Fruit fly (Drosophila melanogaster): ENCODE data around the gene Cnb.

Cnb gene

DNA sequence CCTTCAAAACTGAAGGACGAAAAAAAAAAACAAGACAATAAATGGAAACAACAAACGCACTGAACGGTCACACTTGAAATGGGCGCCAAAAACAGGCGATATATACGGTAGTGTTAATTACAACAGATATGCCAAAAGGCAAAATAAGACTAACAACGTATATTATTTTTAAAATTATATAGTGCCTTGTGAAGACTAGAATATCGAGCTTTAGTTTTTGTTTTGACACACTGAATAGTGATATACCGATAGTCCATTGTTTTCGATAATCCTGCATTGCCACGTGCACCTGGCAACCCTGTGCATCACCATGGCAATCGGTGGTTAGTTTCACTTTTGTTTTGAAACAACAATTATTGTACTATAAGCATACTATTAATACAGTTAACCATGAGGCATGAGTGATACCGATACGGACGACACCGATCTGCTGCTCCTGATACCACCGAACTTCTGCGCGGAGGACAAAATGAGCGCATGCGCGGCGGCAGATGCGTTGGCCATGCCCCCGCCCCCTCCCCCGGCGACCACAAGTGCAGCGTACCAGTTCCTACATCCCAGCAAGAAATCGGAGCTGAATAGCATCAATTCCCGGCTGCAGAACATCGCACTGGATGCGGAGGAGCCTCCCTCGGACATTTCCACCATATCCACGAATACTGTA is at the start of gene Cnb, which contains the start of gene mu2:
TSS of gene Cnb (plus strand) at position 103 of the 664 bp plus-strand sequence.
TSS of gene mu2 (minus strand) at position 13 of the 664 bp plus-strand sequence.
- no peak for TF ChIP-seq CTCF (optimal IDR thresholded peaks at IDR 0.05)
- no peak for TF ChIP-seq CG8478 (optimal IDR thresholded peaks at IDR 0.05)

dm6 chr3L:1897709-1898108 is 49.7 kb upstream of the Cnb start:
- TF ChIP-seq CG8478 (optimal IDR thresholded peaks at IDR 0.05) (no peak), CTCF (optimal IDR thresholded peaks at IDR 0.05) (no peak)

- no peak for TF ChIP-seq CG8478 (optimal IDR thresholded peaks at IDR 0.05)
- no peak for TF ChIP-seq CTCF (optimal IDR thresholded peaks at IDR 0.05)
Observed at dm6 chr3L:1899616-1900015, 47.7 kb upstream of the Cnb start.

dm6 chr3L:1900633-1901032 is 46.7 kb upstream of the Cnb start:
- no peak for TF ChIP-seq CG8478 (optimal IDR thresholded peaks at IDR 0.05)

dm6 chr3L:1904440-1904839 is 42.9 kb upstream of the Cnb start:
- no peak for TF ChIP-seq CTCF (optimal IDR thresholded peaks at IDR 0.05)
- TF ChIP-seq CG8478 (optimal IDR thresholded peaks at IDR 0.05), result no peak

DNA sequence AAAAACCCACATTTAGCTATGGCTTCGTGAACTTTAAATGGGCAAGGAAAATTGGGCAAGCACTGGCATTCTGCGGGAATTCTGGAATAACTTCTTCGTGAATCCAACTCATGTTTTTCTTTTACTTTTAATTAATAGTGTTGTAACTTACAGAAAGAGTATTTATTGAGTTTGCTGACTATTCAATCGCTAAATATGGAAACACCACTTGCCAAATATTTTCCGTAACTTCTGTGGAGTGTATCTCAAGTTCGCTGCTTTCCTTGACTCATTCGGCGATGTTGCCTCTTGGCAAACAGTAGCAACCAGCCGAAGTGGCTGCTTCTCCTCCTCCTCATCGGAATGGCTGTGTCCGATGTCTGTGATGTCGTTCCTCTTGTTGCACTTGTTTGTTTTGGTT is 42.1 kb upstream of the Cnb start:
- TF ChIP-seq CTCF (optimal IDR thresholded peaks at IDR 0.05) (no peak), CG8478 (optimal IDR thresholded peaks at IDR 0.05) (no peak)

DNA sequence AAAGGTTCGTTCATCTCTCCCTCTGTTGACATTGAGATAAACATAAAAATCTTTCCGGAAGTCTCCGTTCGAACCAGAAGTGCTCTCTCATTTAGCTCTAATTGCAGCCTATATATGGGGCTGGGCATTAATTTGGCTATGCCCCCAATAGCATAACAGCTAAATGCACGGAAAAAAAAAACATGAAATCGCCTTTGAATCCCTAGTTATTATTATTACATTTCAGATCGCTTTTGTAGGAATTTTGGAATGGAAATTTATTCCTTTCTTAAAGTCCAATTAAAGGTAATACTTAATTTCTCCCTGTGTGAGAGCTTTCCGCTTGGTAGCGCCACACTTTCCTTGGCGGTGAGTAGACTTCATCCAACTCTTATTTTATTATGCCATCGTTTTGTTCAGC is 41.2 kb upstream of the Cnb start:
- TF ChIP-seq CG8478 (optimal IDR thresholded peaks at IDR 0.05) (no peak), CTCF (optimal IDR thresholded peaks at IDR 0.05) (no peak)

- TF ChIP-seq CG8478 (optimal IDR thresholded peaks at IDR 0.05) (no peak), CTCF (optimal IDR thresholded peaks at IDR 0.05) (no peak)
Observed at dm6 chr3L:1909000-1909399, 38.4 kb upstream of the Cnb start.

DNA sequence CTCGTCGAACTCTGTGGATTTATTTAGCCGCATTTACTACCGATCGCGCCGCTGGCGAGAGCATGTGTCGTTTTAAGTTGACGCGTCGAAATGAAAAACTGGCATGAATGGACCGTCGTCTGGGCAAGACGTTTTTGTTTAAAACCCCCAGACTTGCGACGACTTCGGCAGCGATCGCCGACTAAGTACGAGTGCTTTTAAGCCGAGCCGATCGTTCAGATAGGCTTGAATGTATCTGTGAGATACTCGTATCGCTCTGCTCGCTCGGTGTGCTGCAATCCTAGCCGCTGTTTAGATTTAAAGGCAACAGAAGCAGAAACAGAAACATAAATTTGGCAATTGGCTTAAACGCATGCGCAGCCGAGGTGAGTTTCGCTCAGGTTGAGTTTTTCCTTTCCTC is 37.3 kb upstream of the Cnb start, which contains the start of gene dsb:
TSS of gene dsb (minus strand) at position 91 of the 400 bp plus-strand sequence.
- TF ChIP-seq CG8478 (optimal IDR thresholded peaks at IDR 0.05) (no peak), CTCF (optimal IDR thresholded peaks at IDR 0.05) (no peak)

- TF ChIP-seq CG8478 (optimal IDR thresholded peaks at IDR 0.05) (no peak), CTCF (optimal IDR thresholded peaks at IDR 0.05) (no peak)
Observed at dm6 chr3L:1914668-1915067, 32.7 kb upstream of the Cnb start.

DNA sequence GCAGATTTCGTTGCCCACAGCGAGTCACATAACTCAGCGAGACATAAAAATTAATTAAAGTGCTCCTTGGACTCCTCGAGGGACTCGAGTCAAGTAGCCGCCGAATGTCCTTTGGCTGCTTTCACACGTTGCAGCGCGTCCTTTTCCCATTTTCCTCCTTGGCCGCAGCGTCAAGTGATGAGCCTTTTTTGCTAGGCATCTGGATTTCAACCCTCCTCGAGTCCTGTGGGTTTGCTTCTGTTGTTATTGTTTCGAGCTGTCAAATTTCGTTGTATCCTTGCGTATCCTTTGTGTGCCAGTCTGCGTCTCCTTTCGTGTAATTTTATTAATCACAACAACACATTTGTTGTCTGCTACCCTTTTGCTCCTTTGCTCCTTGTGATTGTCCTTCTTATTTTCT is 30.7 kb upstream of the Cnb start:
- TF ChIP-seq CG8478 (optimal IDR thresholded peaks at IDR 0.05), result no peak
- no peak for TF ChIP-seq CTCF (optimal IDR thresholded peaks at IDR 0.05)

- TF ChIP-seq CG8478 (optimal IDR thresholded peaks at IDR 0.05) (no peak), CTCF (optimal IDR thresholded peaks at IDR 0.05) (no peak)
Observed at dm6 chr3L:1920051-1920450, 27.3 kb upstream of the Cnb start.

DNA sequence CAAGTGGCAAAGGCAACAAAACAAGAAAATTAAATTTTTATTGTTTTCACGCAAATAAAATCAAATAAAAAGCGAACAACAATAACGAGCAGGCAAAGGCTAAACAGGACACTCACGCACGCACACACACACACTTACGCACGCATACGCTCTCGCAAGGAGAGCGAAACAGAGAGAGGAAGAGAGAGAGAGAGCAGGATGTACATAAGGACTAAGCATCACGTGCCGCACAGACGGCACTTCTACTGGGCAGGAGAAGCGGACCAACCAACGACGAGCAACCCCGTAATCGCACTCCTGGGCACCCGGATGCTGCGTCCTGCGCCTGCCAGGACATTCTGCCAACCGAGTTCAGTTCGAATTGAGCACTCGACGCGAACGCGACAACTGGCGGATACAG is 26.4 kb upstream of the Cnb start, which contains the start of gene Dbx:
TSS of gene Dbx (plus strand) at position 365 of the 400 bp plus-strand sequence.
- TF ChIP-seq CTCF (optimal IDR thresholded peaks at IDR 0.05), result no peak
- TF ChIP-seq CG8478 (optimal IDR thresholded peaks at IDR 0.05), result no peak

- TF ChIP-seq CG8478 (optimal IDR thresholded peaks at IDR 0.05), result no peak
- no peak for TF ChIP-seq CTCF (optimal IDR thresholded peaks at IDR 0.05)
Observed at dm6 chr3L:1928959-1929358, 18.4 kb upstream of the Cnb start.

- TF ChIP-seq CTCF (optimal IDR thresholded peaks at IDR 0.05) (no peak), CG8478 (optimal IDR thresholded peaks at IDR 0.05) (no peak)
Observed at dm6 chr3L:1937469-1937868, 9.9 kb upstream of the Cnb start.

DNA sequence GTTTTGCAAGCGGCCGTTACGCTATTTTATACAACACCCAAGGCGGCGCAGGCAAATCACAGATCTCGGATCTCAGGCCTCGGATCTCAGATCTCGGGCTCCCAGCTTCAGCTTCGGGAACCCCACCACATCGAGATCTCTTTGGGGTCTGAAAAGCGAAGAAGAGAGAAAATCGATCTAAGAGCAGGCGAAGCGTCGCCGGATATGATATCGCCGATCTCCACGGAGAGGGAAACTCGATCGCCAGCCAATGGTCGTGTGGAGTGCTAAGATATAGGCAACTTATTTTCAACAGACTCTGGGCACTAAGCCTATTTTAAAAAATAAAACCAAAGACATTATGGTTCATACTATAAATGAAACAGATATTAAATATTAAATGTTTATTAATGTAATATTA is 8.6 kb upstream of the Cnb start, which contains the start of the genes CG46523 and CG5687:
TSS of gene CG46523 (minus strand) at position 337 of the 400 bp plus-strand sequence.
TSS of gene CG5687 (minus strand) at position 337 of the 400 bp plus-strand sequence.
- TF ChIP-seq CG8478 (optimal IDR thresholded peaks at IDR 0.05), result no peak
- TF ChIP-seq CTCF (optimal IDR thresholded peaks at IDR 0.05), result no peak

All from S2 (cell line).